Worm (Caenorhabditis elegans): ENCODE measurements around the gene B0334.4.

Gene B0334.4

DNA sequence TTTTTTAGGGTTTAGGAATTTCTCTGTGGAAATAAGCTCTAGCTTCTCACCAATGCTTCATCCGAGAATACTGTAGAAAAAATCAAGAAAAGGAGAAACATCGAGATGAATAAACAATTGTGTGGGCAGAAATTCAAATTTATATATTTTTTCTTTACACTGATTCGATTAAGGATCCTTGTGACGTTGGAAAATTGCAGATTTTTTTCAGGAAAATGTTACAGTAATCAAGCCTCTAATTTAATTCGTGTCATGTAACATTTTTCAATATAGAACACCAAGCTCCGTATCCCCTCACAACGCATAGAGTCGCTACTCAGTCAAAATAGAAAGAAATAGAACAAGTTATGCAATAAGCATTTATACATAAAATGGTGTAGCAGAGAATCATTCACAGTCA, 19.1 kb upstream of the B0334.4 start, which contains the start of gene W02B12.16:
W02B12.16 (minus strand) TSS at position 101 of the 400 bp plus-strand sequence.
- no peak for TF ChIP-seq mab-5 (tag; optimal IDR thresholded peaks at IDR 0.05)
- no peak for TF ChIP-seq sma-3 (GFP tag; optimal IDR thresholded peaks at IDR 0.05)
- TF ChIP-seq elt-3 (tag; optimal IDR thresholded peaks at IDR 0.05): no peak
- no peak for TF ChIP-seq ztf-1 (GFP tag; conservative IDR thresholded peaks at IDR 0.05)
- TF ChIP-seq ceh-16 (tag; optimal IDR thresholded peaks at IDR 0.05): no peak
- TF ChIP-seq lsy-2 (tag; optimal IDR thresholded peaks at IDR 0.05): no peak
- no peak for TF ChIP-seq nhr-129 (tag; optimal IDR thresholded peaks at IDR 0.05)

DNA sequence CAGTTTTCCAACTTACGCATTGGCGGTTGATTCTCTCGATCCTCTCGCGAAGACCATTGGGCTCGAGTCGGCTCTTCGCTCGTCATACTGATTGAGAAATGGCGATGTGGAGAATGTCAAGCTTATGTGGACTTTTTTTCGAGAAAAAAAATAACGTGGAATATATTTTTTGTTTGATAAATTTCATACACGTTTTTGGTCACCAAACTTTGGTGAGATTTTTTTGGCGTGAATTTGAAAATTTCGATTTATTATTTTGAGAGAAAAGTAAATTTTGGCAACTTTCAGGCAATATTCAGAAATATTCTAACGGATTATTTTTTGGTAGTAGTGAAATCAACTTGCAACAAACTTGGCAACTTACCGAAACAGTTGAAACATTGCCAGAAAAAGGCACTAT, 16.4 kb upstream of the B0334.4 start, which contains the start of gene W02B12.12:
W02B12.12 (minus strand) TSS at position 101 of the 400 bp plus-strand sequence.
- TF ChIP-seq F13H6.1 (tag; optimal IDR thresholded peaks at IDR 0.05): no peak
- TF ChIP-seq ZK546.5 (tag; optimal IDR thresholded peaks at IDR 0.05): no peak
- TF ChIP-seq aly-2 (tag; optimal IDR thresholded peaks at IDR 0.05): no peak
- no peak for TF ChIP-seq nhr-129 (tag; optimal IDR thresholded peaks at IDR 0.05)
- TF ChIP-seq nhr-11 (tag; optimal IDR thresholded peaks at IDR 0.05): no peak
- no peak for TF ChIP-seq ztf-1 (GFP tag; conservative IDR thresholded peaks at IDR 0.05)
- no peak for TF ChIP-seq sma-9 (GFP tag; optimal IDR thresholded peaks at IDR 0.05)
- no peak for TF ChIP-seq sma-9 (tag; optimal IDR thresholded peaks at IDR 0.05)
- TF ChIP-seq R02D3.7 (tag; optimal IDR thresholded peaks at IDR 0.05): no peak
- TF ChIP-seq blmp-1 (tag; optimal IDR thresholded peaks at IDR 0.05; ENCODE audit: insufficient read depth): no peak
- TF ChIP-seq nhr-77 (tag; optimal IDR thresholded peaks at IDR 0.05): no peak
- TF ChIP-seq mdl-1 (tag; optimal IDR thresholded peaks at IDR 0.05): no peak
- no peak for TF ChIP-seq unc-39 (tag; optimal IDR thresholded peaks at IDR 0.05)
- TF ChIP-seq gmeb-1 (tag; optimal IDR thresholded peaks at IDR 0.05): no peak
- no peak for TF ChIP-seq ceh-16 (tag; optimal IDR thresholded peaks at IDR 0.05)
- TF ChIP-seq sma-3 (GFP tag; optimal IDR thresholded peaks at IDR 0.05): no peak
- TF ChIP-seq sem-4 (tag; optimal IDR thresholded peaks at IDR 0.05): no peak

DNA sequence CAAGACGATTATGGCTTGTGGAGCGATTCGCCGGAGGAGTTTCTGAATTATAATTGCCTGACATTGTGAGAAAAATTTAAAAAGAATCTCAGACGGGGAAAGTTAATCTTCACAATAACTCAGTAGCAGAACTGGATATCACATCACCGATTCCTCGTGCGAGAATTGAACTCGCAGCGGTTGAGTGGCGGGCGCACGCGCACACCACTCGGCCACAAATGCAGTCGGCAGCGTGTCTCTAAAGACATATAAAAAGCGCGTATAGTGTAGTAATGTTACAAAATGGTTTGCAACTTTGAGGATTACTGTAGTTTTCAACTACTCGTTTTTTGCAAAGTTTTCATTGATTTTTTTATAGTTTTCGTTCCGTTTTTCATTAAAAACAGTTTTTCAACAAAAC, 10.9 kb upstream of the B0334.4 start:
- TF ChIP-seq nhr-129 (tag; optimal IDR thresholded peaks at IDR 0.05) (peak; percentile 88), unc-55 (GFP tag; optimal IDR thresholded peaks at IDR 0.05) (peak; percentile 74), ceh-82 (tag; optimal IDR thresholded peaks at IDR 0.05) (peak; percentile 59), crh-2 (tag; optimal IDR thresholded peaks at IDR 0.05) (peak; percentile 63), nhr-21 (tag; optimal IDR thresholded peaks at IDR 0.05) (peak; percentile 79), nhr-23 (tag; optimal IDR thresholded peaks at IDR 0.05) (no peak), nhr-237 (tag; optimal IDR thresholded peaks at IDR 0.05) (no peak), skn-1 (tag; optimal IDR thresholded peaks at IDR 0.05) (no peak), ZK546.5 (tag; optimal IDR thresholded peaks at IDR 0.05) (no peak), gmeb-1 (tag; optimal IDR thresholded peaks at IDR 0.05) (peak; percentile 56), aly-2 (tag; optimal IDR thresholded peaks at IDR 0.05) (no peak), F13H6.1 (tag; optimal IDR thresholded peaks at IDR 0.05) (peak; percentile 48), mab-5 (tag; optimal IDR thresholded peaks at IDR 0.05) (peak; percentile 54), blmp-1 (tag; optimal IDR thresholded peaks at IDR 0.05; ENCODE audit: insufficient read depth) (no peak), unc-39 (tag; optimal IDR thresholded peaks at IDR 0.05) (no peak), ztf-11 (tag; optimal IDR thresholded peaks at IDR 0.05) (no peak), ztf-1 (GFP tag; conservative IDR thresholded peaks at IDR 0.05) (no peak), peb-1 (tag; optimal IDR thresholded peaks at IDR 0.05) (no peak), fos-1 (tag; optimal IDR thresholded peaks at IDR 0.05) (peak; percentile 70), unc-62 (GFP tag; optimal IDR thresholded peaks at IDR 0.05) (no peak), egl-27 (tag; optimal IDR thresholded peaks at IDR 0.05) (peak; percentile 35), snpc-4 (tag; optimal IDR thresholded peaks at IDR 0.05) (peak; percentile 19), ztf-4 (tag; optimal IDR thresholded peaks at IDR 0.05) (peak; percentile 59), nhr-77 (tag; optimal IDR thresholded peaks at IDR 0.05) (no peak), lsy-2 (tag; optimal IDR thresholded peaks at IDR 0.05) (peak; percentile 48 to 88), nhr-6 (tag; optimal IDR thresholded peaks at IDR 0.05) (peak; percentile 23), C34F6.9 (tag; optimal IDR thresholded peaks at IDR 0.05) (peak; percentile 78), dmd-4 (tag; optimal IDR thresholded peaks at IDR 0.05) (no peak), elt-3 (tag; optimal IDR thresholded peaks at IDR 0.05) (no peak), mbf-1 (tag; optimal IDR thresholded peaks at IDR 0.05) (no peak), sma-9 (GFP tag; optimal IDR thresholded peaks at IDR 0.05) (peak; percentile 72), sma-9 (tag; optimal IDR thresholded peaks at IDR 0.05) (no peak), ceh-16 (tag; optimal IDR thresholded peaks at IDR 0.05) (peak; percentile 13), Y55F3AM.14 (GFP tag; optimal IDR thresholded peaks at IDR 0.05) (peak; percentile 85), nhr-25 (tag; optimal IDR thresholded peaks at IDR 0.05) (peak; percentile 58), alr-1 (tag; optimal IDR thresholded peaks at IDR 0.05) (no peak), zag-1 (tag; optimal IDR thresholded peaks at IDR 0.05) (peak; percentile 1), mdl-1 (tag; optimal IDR thresholded peaks at IDR 0.05) (peak; percentile 25 to 64), lin-11 (tag; optimal IDR thresholded peaks at IDR 0.05) (peak; percentile 92), sma-3 (GFP tag; optimal IDR thresholded peaks at IDR 0.05) (peak; percentile 67), nhr-11 (tag; optimal IDR thresholded peaks at IDR 0.05) (peak; percentile 39)

All from whole organism, L2 larva.